Worm (Caenorhabditis elegans) whole organism, early embryonic: Measurements from ENCODE around the gene ttr-19.

Source experiments
- F13C5.2 ChIP-seq: sonication (generic microtip); optimal IDR thresholded peaks from 2 replicates; lab custom pipeline; 2017; ENCODE audit warnings: mild to moderate bottlenecking, missing genetic modification characterization, inconsistent platforms, missing compliant biosample characterization
- aly-1 ChIP-seq: sonication (generic microtip); optimal IDR thresholded peaks from 2 replicates; lab custom pipeline; 2016; ENCODE audit warnings: missing genetic modification characterization, missing compliant biosample characterization
- ama-1 ChIP-seq: fragments of 150-350 bp; optimal IDR thresholded peaks from 2 replicates; lab custom pipeline; 2014
- ceh-13 ChIP-seq: fragments of 200-800 bp; sonication (Bioruptor generic); optimal IDR thresholded peaks from 2 replicates; lab custom pipeline; 2018; ENCODE audit warnings: mild to moderate bottlenecking, missing genetic modification characterization, missing compliant biosample characterization
- ets-7 ChIP-seq: sonication (generic microtip); optimal IDR thresholded peaks from 2 replicates; lab custom pipeline; 2016; ENCODE audit warnings: missing genotype, missing genetic modification characterization, missing compliant biosample characterization
- flt-1 ChIP-seq: fragments of 200-800 bp; sonication (Bioruptor generic); IDR thresholded peaks from 2 replicates; pipeline ENCODE4 v1.3.6; 2022; ENCODE audit warnings: missing genetic modification characterization, missing compliant biosample characterization
- hmg-4 ChIP-seq: fragments of 200-800 bp; sonication (Bioruptor generic); optimal IDR thresholded peaks from 2 replicates; lab custom pipeline; 2018; ENCODE audit warnings: mild to moderate bottlenecking, missing genetic modification characterization, missing compliant biosample characterization
- hnd-1 ChIP-seq: sonication (generic microtip); optimal IDR thresholded peaks from 2 replicates; lab custom pipeline; 2016; ENCODE audit warnings: missing genetic modification characterization, missing compliant biosample characterization
- tbx-11 ChIP-seq: fragments of 200-800 bp; sonication (Bioruptor generic); IDR thresholded peaks from 2 replicates; pipeline ENCODE4 v1.3.6; 2022; ENCODE audit warnings: missing genetic modification characterization, missing compliant biosample characterization
- tbx-37 ChIP-seq: fragments of 200-800 bp; sonication (Bioruptor generic); conservative IDR thresholded peaks from 2 replicates; pipeline ENCODE4 v1.3.6; 2022; ENCODE audit warnings: missing genetic modification reagents, missing genetic modification characterization, missing compliant biosample characterization
- tra-4 ChIP-seq: sonication (generic microtip); optimal IDR thresholded peaks from 2 replicates; lab custom pipeline; 2017; ENCODE audit warnings: missing genetic modification characterization, missing compliant biosample characterization

DNA sequence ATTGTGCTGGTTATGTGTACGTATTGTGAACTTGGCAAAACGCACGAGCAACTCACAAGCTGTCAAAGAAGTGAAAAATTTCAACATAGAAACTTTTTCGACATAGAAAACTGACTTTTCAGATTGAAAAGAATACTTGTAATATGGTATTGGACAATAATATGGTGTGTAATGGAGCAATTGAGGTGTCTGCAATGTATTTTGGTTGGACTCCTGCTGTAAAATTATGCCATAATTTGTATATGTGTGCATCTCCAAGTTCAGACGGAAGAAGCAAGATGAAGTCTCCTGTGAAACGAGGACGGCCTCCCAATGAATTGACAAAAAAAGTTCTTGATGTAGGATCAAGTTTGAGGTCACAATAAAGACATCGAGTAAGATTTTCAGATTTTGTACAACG is 43.4 kb downstream of the ttr-19 start:
- TF ChIP-seq hnd-1 (tag; lab: Kevin White, UChicago) (no peak), tra-4 (tag; lab: Kevin White, UChicago) (no peak), ets-7 (tag; lab: Kevin White, UChicago) (no peak), ama-1 (lab: Kevin White, UChicago) (no peak), tbx-11 (GFP tag; lab: Robert Waterston, UW) (no peak), flt-1 (GFP tag; lab: Robert Waterston, UW) (no peak), aly-1 (tag; lab: Kevin White, UChicago) (no peak), F13C5.2 (tag; lab: Kevin White, UChicago) (no peak), tbx-37 (no peak), hmg-4 (GFP tag; lab: Kevin White, UChicago) (no peak), ceh-13 (GFP tag; lab: Kevin White, UChicago) (no peak)
